Fruit fly (Drosophila melanogaster) whole organism, adult: ENCODE data around the gene CG43438.

Source experiments
- CG1620 ChIP-seq: fragments of 200-800 bp; sonication (Bioruptor generic); optimal IDR thresholded peaks from 2 replicates; lab custom pipeline; 2016; ENCODE audit warnings: missing biosample characterization, missing genetic modification characterization
- CG7045 ChIP-seq: fragments of 200-800 bp; sonication (Bioruptor generic); optimal IDR thresholded peaks from 2 replicates; lab custom pipeline; 2017; ENCODE audit warnings: missing biosample characterization, mild to moderate bottlenecking, missing genetic modification characterization
- CG7101 ChIP-seq: fragments of 200-800 bp; sonication (Bioruptor generic); optimal IDR thresholded peaks from 2 replicates; lab custom pipeline; 2018; ENCODE audit warnings: missing biosample characterization, mild to moderate bottlenecking, missing genetic modification characterization, moderate library complexity
- Hr96 ChIP-seq: fragments of 200-800 bp; sonication (Bioruptor generic); optimal IDR thresholded peaks from 2 replicates; lab custom pipeline; 2016; ENCODE audit warnings: missing biosample characterization, missing genetic modification characterization
- bab1 ChIP-seq: fragments of 200-800 bp; sonication (Bioruptor generic); optimal IDR thresholded peaks from 3 replicates; lab custom pipeline; 2019; ENCODE audit warnings: missing biosample characterization, mild to moderate bottlenecking, missing genetic modification characterization, moderate library complexity

dm6 chr2L:11493933-11494332, 42.0 kb upstream of the CG43438 start:
- TF ChIP-seq CG1620 (no peak), Hr96 (GFP tag; lab: Kevin White, UChicago) (no peak), CG7045 (GFP tag; lab: Kevin White, UChicago) (no peak), CG7101 (tag; lab: Kevin White, UChicago) (no peak), bab1 (GFP tag; lab: Kevin White, UChicago) (no peak)
